Worm (Caenorhabditis elegans): ENCODE measurements around the gene str-18.

ce11 chrV:15698099-15698498 is 43.7 kb downstream of the str-18 start, which contains the start of gene srx-29:
- TF ChIP-seq nfya-1 (tag; optimal IDR thresholded peaks at IDR 0.05; ENCODE audit: borderline replicate concordance, insufficient read depth) (no peak), lsy-27 (tag; optimal IDR thresholded peaks at IDR 0.05; ENCODE audit: borderline replicate concordance, insufficient read depth) (no peak), ztf-28 (GFP tag; IDR thresholded peaks at IDR 0.05) (no peak), ets-4 (GFP tag; optimal IDR thresholded peaks at IDR 0.05) (no peak), ama-1 (optimal IDR thresholded peaks at IDR 0.05) (no peak), ama-1 (GFP tag; optimal IDR thresholded peaks at IDR 0.05) (no peak), atf-7 (tag; optimal IDR thresholded peaks at IDR 0.05) (no peak), mel-28 (tag; optimal IDR thresholded peaks at IDR 0.05; ENCODE audit: borderline replicate concordance) (no peak), C06A6.2 (GFP tag; conservative IDR thresholded peaks at IDR 0.05) (no peak), F33H1.4 (GFP tag; IDR thresholded peaks at IDR 0.05) (no peak), zfh-2 (GFP tag; conservative IDR thresholded peaks at IDR 0.05) (no peak), K12H6.12 (tag; optimal IDR thresholded peaks at IDR 0.05) (no peak), hmg-1.2 (GFP tag; IDR thresholded peaks at IDR 0.05) (no peak)
